Fruit fly (Drosophila melanogaster) whole organism, embryonic: ENCODE results near the gene acj6.
A peak's percentile ranks its signal among the peaks of the same experiment; 100 is the strongest.

Source experiments
- CG10267 ChIP-seq: fragments of 200-800 bp; sonication (Bioruptor generic); optimal IDR thresholded peaks from 2 replicates; lab custom pipeline; 2018; ENCODE audit warnings: missing biosample characterization, mild to moderate bottlenecking, missing genetic modification characterization, moderate library complexity
- CG12071 ChIP-seq: fragments of 200-800 bp; sonication (Bioruptor generic); optimal IDR thresholded peaks from 3 replicates; lab custom pipeline; 2018; ENCODE audit warnings: missing biosample characterization, mild to moderate bottlenecking, missing genetic modification characterization
- CG1233 ChIP-seq: fragments of 200-800 bp; sonication (Bioruptor generic); optimal IDR thresholded peaks from 4 replicates; lab custom pipeline; 2018; ENCODE audit warnings: missing biosample characterization, mild to moderate bottlenecking, missing genetic modification characterization
- CG12659 ChIP-seq: fragments of 200-800 bp; sonication (Bioruptor generic); optimal IDR thresholded peaks from 3 replicates; lab custom pipeline; 2017; ENCODE audit warnings: mild to moderate bottlenecking, missing biosample characterization, missing genetic modification reagents, missing genetic modification characterization
- CG14710 ChIP-seq: fragments of 200-800 bp; sonication (Bioruptor generic); optimal IDR thresholded peaks from 3 replicates; lab custom pipeline; 2019; ENCODE audit warnings: missing biosample characterization, mild to moderate bottlenecking, missing genetic modification characterization, moderate library complexity
- CG16779 ChIP-seq: fragments of 200-800 bp; sonication (Bioruptor generic); IDR thresholded peaks from 2 replicates; pipeline ENCODE4 v1.3.6; 2022; ENCODE audit warnings: missing biosample characterization, missing genetic modification characterization
- CG17186 ChIP-seq: fragments of 200-800 bp; sonication (Bioruptor generic); optimal IDR thresholded peaks from 3 replicates; lab custom pipeline; 2017; ENCODE audit warnings: missing biosample characterization, missing genetic modification reagents, missing genetic modification characterization
- CG2116 ChIP-seq: fragments of 200-800 bp; sonication (Bioruptor generic); optimal IDR thresholded peaks from 3 replicates; lab custom pipeline; 2018; ENCODE audit warnings: missing biosample characterization, mild to moderate bottlenecking, missing genetic modification characterization
- CG6254 ChIP-seq: fragments of 200-800 bp; sonication (Bioruptor generic); optimal IDR thresholded peaks from 3 replicates; lab custom pipeline; 2017; ENCODE audit warnings: mild to moderate bottlenecking, missing biosample characterization, missing genetic modification reagents, missing genetic modification characterization
- CG6272 ChIP-seq: fragments of 200-800 bp; sonication (Bioruptor generic); IDR thresholded peaks from 2 replicates; pipeline ENCODE4 v1.3.6; 2022; ENCODE audit warnings: missing biosample characterization, missing genetic modification characterization
- CG7372 ChIP-seq: fragments of 200-800 bp; sonication (Bioruptor generic); IDR thresholded peaks from 2 replicates; pipeline ENCODE4 v1.3.6; 2022; ENCODE audit warnings: missing biosample characterization, missing genetic modification characterization
- CG8944 ChIP-seq: fragments of 200-800 bp; sonication (Bioruptor generic); optimal IDR thresholded peaks from 3 replicates; lab custom pipeline; 2016; ENCODE audit warnings: missing biosample characterization, missing genetic modification characterization
- CoRest ChIP-seq: fragments of 200-800 bp; sonication (Bioruptor generic); optimal IDR thresholded peaks from 3 replicates; lab custom pipeline; 2018; ENCODE audit warnings: missing biosample characterization, mild to moderate bottlenecking, missing genetic modification characterization, moderate library complexity
- Dad ChIP-seq: fragments of 200-800 bp; sonication (Bioruptor generic); optimal IDR thresholded peaks from 3 replicates; lab custom pipeline; 2016; ENCODE audit warnings: missing biosample characterization, missing genetic modification characterization
- Dp ChIP-seq: fragments of 200-800 bp; sonication (Bioruptor generic); optimal IDR thresholded peaks from 2 replicates; lab custom pipeline; 2018; ENCODE audit warnings: missing biosample characterization, mild to moderate bottlenecking, missing genetic modification characterization, moderate library complexity
- Eip74EF ChIP-seq, 2 experiments: fragments of 200-800 bp in 1 of 2; fragments of >200 bp in 1 of 2; sonication (Bioruptor generic) in 1 of 2; optimal IDR thresholded peaks; 2 replicates each; lab custom pipeline; 2017 to 2019; ENCODE audit warnings: missing biosample characterization in 2 of 2, missing genetic modification characterization in 2 of 2, mild to moderate bottlenecking in 1 of 2, moderate library complexity in 1 of 2
- Hr51 ChIP-seq, 2 experiments: fragments of 200-800 bp; sonication (Bioruptor generic); optimal IDR thresholded peaks; 2 replicates in 1 of 2; 3 replicates in 1 of 2; lab custom pipeline; 2016 to 2018; ENCODE audit warnings: missing biosample characterization in 2 of 2, missing genetic modification characterization in 2 of 2, mild to moderate bottlenecking in 1 of 2, moderate library complexity in 1 of 2
- Myb ChIP-seq: fragments of 200-800 bp; sonication (Bioruptor generic); optimal IDR thresholded peaks from 2 replicates; lab custom pipeline; 2016; ENCODE audit warnings: missing biosample characterization, missing genetic modification characterization
- Pdp1 ChIP-seq, 2 experiments: fragments of 200-800 bp; sonication (Bioruptor generic); optimal IDR thresholded peaks; 3 replicates each; lab custom pipeline; 2016; ENCODE audit warnings: missing biosample characterization in 2 of 2, missing genetic modification characterization in 2 of 2, mild to moderate bottlenecking in 1 of 2, moderate library complexity in 1 of 2
- Scr ChIP-seq: fragments of 200-800 bp; sonication (Bioruptor generic); IDR thresholded peaks from 2 replicates; pipeline ENCODE4 v1.3.6; 2022; ENCODE audit warnings: missing biosample characterization, missing genetic modification characterization; ENCODE audit not compliant: partially characterized antibody
- Sox102F ChIP-seq: fragments of 200-800 bp; sonication (Bioruptor generic); optimal IDR thresholded peaks from 2 replicates; lab custom pipeline; 2018; ENCODE audit warnings: missing biosample characterization, mild to moderate bottlenecking, missing genetic modification characterization, moderate library complexity
- Sry-δ ChIP-seq: fragments of 200-800 bp; sonication (Bioruptor generic); optimal IDR thresholded peaks from 2 replicates; lab custom pipeline; 2016; ENCODE audit warnings: missing biosample characterization, missing genetic modification characterization
- Xbp1 ChIP-seq: fragments of 200-800 bp; sonication (Bioruptor generic); optimal IDR thresholded peaks from 3 replicates; lab custom pipeline; 2016; ENCODE audit warnings: missing biosample characterization, mild to moderate bottlenecking, missing genetic modification characterization
- ara ChIP-seq: fragments of 200-800 bp; sonication (Bioruptor generic); IDR thresholded peaks from 2 replicates; pipeline ENCODE4 v1.3.6; 2022; ENCODE audit warnings: missing biosample characterization, missing genetic modification characterization
- bcd ChIP-seq: fragments of 200-800 bp; sonication (Bioruptor generic); optimal IDR thresholded peaks from 2 replicates; lab custom pipeline; 2017; ENCODE audit warnings: missing biosample characterization, mild to moderate bottlenecking, missing genetic modification characterization
- cad ChIP-seq: fragments of >200 bp; optimal IDR thresholded peaks from 2 replicates; lab custom pipeline; 2017; ENCODE audit warnings: missing biosample characterization, missing genetic modification characterization
- caup ChIP-seq: fragments of 200-800 bp; sonication (Bioruptor generic); optimal IDR thresholded peaks from 3 replicates; lab custom pipeline; 2017; ENCODE audit warnings: missing biosample characterization, mild to moderate bottlenecking, missing genetic modification characterization, moderate library complexity; ENCODE audit not compliant: severe bottlenecking
- crp ChIP-seq, 2 experiments: fragments of 200-800 bp; sonication (Bioruptor generic); optimal IDR thresholded peaks; 2 replicates in 1 of 2; 3 replicates in 1 of 2; lab custom pipeline; 2017; ENCODE audit warnings: missing biosample characterization in 2 of 2, missing genetic modification characterization in 2 of 2, mild to moderate bottlenecking in 1 of 2, moderate library complexity in 1 of 2
- dan ChIP-seq: fragments of 200-800 bp; sonication (Bioruptor generic); IDR thresholded peaks from 2 replicates; pipeline ENCODE4 v1.3.6; 2022; ENCODE audit warnings: missing biosample characterization, missing genetic modification characterization
- dysf ChIP-seq: fragments of 200-800 bp; sonication (Bioruptor generic); IDR thresholded peaks from 3 replicates; pipeline ENCODE4 v1.3.6; 2022; ENCODE audit warnings: missing biosample characterization, missing genetic modification characterization
- fd64A ChIP-seq: fragments of 200-800 bp; sonication (Bioruptor generic); optimal IDR thresholded peaks from 3 replicates; lab custom pipeline; 2018; ENCODE audit warnings: missing biosample characterization, mild to moderate bottlenecking, missing genetic modification characterization
- ftz-f1 ChIP-seq: fragments of 200-800 bp; sonication (Bioruptor generic); optimal IDR thresholded peaks from 2 replicates; lab custom pipeline; 2016; ENCODE audit warnings: missing biosample characterization, missing genetic modification characterization
- gfzf ChIP-seq: fragments of 200-800 bp; sonication (Bioruptor generic); optimal IDR thresholded peaks from 2 replicates; lab custom pipeline; 2016; ENCODE audit warnings: missing biosample characterization, mild to moderate bottlenecking, missing genetic modification characterization, moderate library complexity
- her ChIP-seq: fragments of 200-800 bp; sonication (Bioruptor generic); optimal IDR thresholded peaks from 2 replicates; lab custom pipeline; 2016; ENCODE audit warnings: missing biosample characterization, missing genetic modification characterization
- hth ChIP-seq: fragments of >200 bp; optimal IDR thresholded peaks from 2 replicates; lab custom pipeline; 2017; ENCODE audit warnings: inconsistent platforms
- jing ChIP-seq: fragments of 200-800 bp; sonication (Bioruptor generic); optimal IDR thresholded peaks from 2 replicates; lab custom pipeline; 2018; ENCODE audit warnings: missing biosample characterization, mild to moderate bottlenecking, missing genetic modification characterization
- mld ChIP-seq: fragments of 200-800 bp; sonication (Bioruptor generic); IDR thresholded peaks from 3 replicates; pipeline ENCODE4 v1.3.6; 2022; ENCODE audit warnings: missing biosample characterization, missing genetic modification characterization; ENCODE audit not compliant: partially characterized antibody
- phol ChIP-seq: fragments of 200-800 bp; sonication (Bioruptor generic); optimal IDR thresholded peaks from 3 replicates; lab custom pipeline; 2018; ENCODE audit warnings: missing biosample characterization, mild to moderate bottlenecking, missing genetic modification characterization, moderate library complexity
- pzg ChIP-seq: fragments of 200-800 bp; sonication (Bioruptor generic); optimal IDR thresholded peaks from 3 replicates; lab custom pipeline; 2018; ENCODE audit warnings: missing biosample characterization, mild to moderate bottlenecking, missing genetic modification characterization, moderate library complexity
- scrt ChIP-seq: fragments of 200-800 bp; sonication (Bioruptor generic); optimal IDR thresholded peaks from 2 replicates; lab custom pipeline; 2018; ENCODE audit warnings: missing biosample characterization, mild to moderate bottlenecking, missing genetic modification characterization, moderate library complexity
- stwl ChIP-seq: fragments of 200-800 bp; sonication (Bioruptor generic); optimal IDR thresholded peaks from 3 replicates; lab custom pipeline; 2018; ENCODE audit warnings: missing biosample characterization, mild to moderate bottlenecking, missing genetic modification characterization, moderate library complexity
- trem ChIP-seq: fragments of 200-800 bp; optimal IDR thresholded peaks from 3 replicates; lab custom pipeline; 2019; ENCODE audit warnings: missing biosample characterization, mild to moderate bottlenecking, missing genetic modification characterization, moderate library complexity
- unc-4 ChIP-seq: fragments of 200-800 bp; sonication (Bioruptor generic); IDR thresholded peaks from 2 replicates; pipeline ENCODE4 v1.3.6; 2022; ENCODE audit warnings: missing biosample characterization, missing genetic modification characterization; ENCODE audit not compliant: partially characterized antibody
- wek ChIP-seq: fragments of 200-800 bp; sonication (Bioruptor generic); optimal IDR thresholded peaks from 3 replicates; lab custom pipeline; 2018; ENCODE audit warnings: missing biosample characterization, mild to moderate bottlenecking, missing genetic modification characterization, moderate library complexity

acj6 gene

dm6 chrX:15333066-15333874 lies 45.6 kb downstream of the acj6 start, which contains the start of the genes CG9114 and HDAC6 (continued):
- TF ChIP-seq Dp (GFP tag; lab: Kevin White, UChicago) (peak; percentile 74), CG6272 (GFP tag; lab: Robert Waterston, UW) (no peak)

DNA sequence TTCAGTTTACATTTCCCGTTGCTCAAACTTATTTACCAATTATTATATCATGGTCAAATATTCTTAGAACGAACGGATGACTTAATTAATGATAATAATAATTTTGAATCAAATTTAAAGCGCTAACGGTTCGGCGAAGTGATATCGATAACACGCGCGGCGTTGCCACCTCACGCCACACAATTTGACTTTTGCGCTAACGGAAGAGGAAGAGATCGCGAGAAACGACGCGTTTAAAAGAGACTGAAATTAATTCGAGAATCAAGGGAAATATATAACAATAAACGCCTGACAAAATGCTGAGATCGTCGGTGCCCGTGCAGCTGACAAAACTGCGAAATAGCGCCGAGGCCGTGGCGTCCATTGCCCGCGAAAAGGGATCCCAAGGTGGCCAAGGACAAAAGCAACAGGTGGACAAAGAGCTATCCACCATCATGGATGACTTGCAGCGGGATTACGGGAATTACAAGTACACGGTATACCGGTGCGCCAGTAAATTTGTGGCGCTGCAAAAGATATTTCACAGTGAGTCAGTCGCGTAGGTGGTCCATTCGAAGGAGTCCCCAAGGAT lies 50.6 kb downstream of the acj6 start, which contains the start of gene dah:
Gene dah, plus strand, starts transcription at position 195 of the 571 bp plus-strand sequence.
- TF ChIP-seq CG7372: no peak
- peak; percentile 39 for TF ChIP-seq stwl (tag; lab: Kevin White, UChicago)
- TF ChIP-seq caup (GFP tag; lab: Kevin White, UChicago): no peak
- TF ChIP-seq CoRest (tag; lab: Kevin White, UChicago): peak; percentile 9
- TF ChIP-seq unc-4 (GFP tag; lab: Robert Waterston, UW): peak; percentile 32; the same call in 1 of the 2 replicates
- no peak for TF ChIP-seq CG1233
- peak; percentile 95 for TF ChIP-seq Myb (GFP tag; lab: Kevin White, UChicago)
- TF ChIP-seq dan (GFP tag; lab: Robert Waterston, UW): no peak
- TF ChIP-seq ara: no peak
- TF ChIP-seq CG17186 (GFP tag; lab: Kevin White, UChicago): peak; percentile 56
- TF ChIP-seq cad: no peak
- peak; percentile 20 for TF ChIP-seq CG14710 (tag; lab: Kevin White, UChicago)
- TF ChIP-seq Xbp1 (GFP tag; lab: Kevin White, UChicago): no peak
- TF ChIP-seq trem (tag; lab: Kevin White, UChicago): peak; percentile 35
- no peak for TF ChIP-seq Eip74EF (GFP tag; optimal IDR thresholded peaks at IDR 0.05; lab: Kevin White, UChicago)
- TF ChIP-seq Hr51 (GFP tag; optimal IDR thresholded peaks at IDR 0.05; lab: Kevin White, UChicago): peak in 1 of 2 experiments; percentile 15
- no peak for TF ChIP-seq bcd (GFP tag; lab: Kevin White, UChicago)
- TF ChIP-seq pzg (GFP tag; lab: Kevin White, UChicago): peak; percentile 56
- TF ChIP-seq CG8944: no peak
- TF ChIP-seq her (GFP tag; lab: Kevin White, UChicago): no peak
- peak in 1 of 2 experiments; percentile 33 for TF ChIP-seq crp (GFP tag; optimal IDR thresholded peaks at IDR 0.05; lab: Kevin White, UChicago)
- peak; percentile 30 for TF ChIP-seq phol (tag; lab: Kevin White, UChicago)
- TF ChIP-seq mld: no peak
- no peak for TF ChIP-seq hth (lab: Kevin White, UChicago)
- no peak for TF ChIP-seq CG6254 (GFP tag; lab: Kevin White, UChicago)
- TF ChIP-seq scrt (GFP tag; lab: Kevin White, UChicago): peak; percentile 38
- TF ChIP-seq CG10267 (tag; lab: Kevin White, UChicago): peak; percentile 10
- no peak for TF ChIP-seq fd64A (GFP tag; lab: Kevin White, UChicago)
- no peak for TF ChIP-seq Pdp1 (GFP tag; optimal IDR thresholded peaks at IDR 0.05; lab: Kevin White, UChicago)
- TF ChIP-seq wek (GFP tag; lab: Kevin White, UChicago): no peak
- TF ChIP-seq ftz-f1 (GFP tag; lab: Kevin White, UChicago): peak; percentile 49
- TF ChIP-seq Sry-δ: peak; percentile 41
- no peak for TF ChIP-seq CG16779
- TF ChIP-seq Sox102F (GFP tag; lab: Kevin White, UChicago): no peak
- TF ChIP-seq gfzf (GFP tag; lab: Kevin White, UChicago): peak; percentile 31
- TF ChIP-seq jing (GFP tag; lab: Kevin White, UChicago): no peak
- TF ChIP-seq Scr (GFP tag; lab: Robert Waterston, UW): 0 out of 2 replicates have a peak, but pooled peaks have one; percentile 18
- no peak for TF ChIP-seq Dad (GFP tag; lab: Kevin White, UChicago)
- peak; percentile 48 for TF ChIP-seq CG2116 (GFP tag; lab: Kevin White, UChicago)
- TF ChIP-seq CG12071: no peak
- TF ChIP-seq dysf (GFP tag; lab: Robert Waterston, UW): no peak
- no peak for TF ChIP-seq CG12659
- peak; percentile 84 for TF ChIP-seq Dp (GFP tag; lab: Kevin White, UChicago)
